Fruit fly (Drosophila melanogaster) whole organism, embryonic: ENCODE data around the gene Cat.

Experiments
- Asciz ChIP-seq: fragments of 200-800 bp; sonication (Bioruptor generic); optimal IDR thresholded peaks from 2 replicates; lab custom pipeline; 2017; ENCODE audit warnings: missing biosample characterization, mild to moderate bottlenecking, missing genetic modification characterization, missing genetic modification reagents
- CG10267 ChIP-seq: fragments of 200-800 bp; sonication (Bioruptor generic); optimal IDR thresholded peaks from 2 replicates; lab custom pipeline; 2018; ENCODE audit warnings: missing biosample characterization, mild to moderate bottlenecking, missing genetic modification characterization, moderate library complexity
- CG10321 ChIP-seq: fragments of 200-800 bp; sonication (Bioruptor generic); IDR thresholded peaks from 2 replicates; pipeline ENCODE4 v1.3.6; 2022; ENCODE audit warnings: missing biosample characterization, missing genetic modification characterization
- CG10431 ChIP-seq: fragments of 200-800 bp; sonication (Bioruptor generic); optimal IDR thresholded peaks from 3 replicates; lab custom pipeline; 2018; ENCODE audit warnings: missing biosample characterization, mild to moderate bottlenecking, missing genetic modification characterization
- CG12219 ChIP-seq: fragments of 200-800 bp; sonication (Bioruptor generic); optimal IDR thresholded peaks from 3 replicates; lab custom pipeline; 2018; ENCODE audit warnings: missing biosample characterization, mild to moderate bottlenecking, missing genetic modification characterization
- CG12391 ChIP-seq: fragments of 200-800 bp; sonication (Bioruptor generic); optimal IDR thresholded peaks from 3 replicates; lab custom pipeline; 2018; ENCODE audit warnings: missing biosample characterization, mild to moderate bottlenecking, missing genetic modification characterization, moderate library complexity
- CG12659 ChIP-seq: fragments of 200-800 bp; sonication (Bioruptor generic); optimal IDR thresholded peaks from 3 replicates; lab custom pipeline; 2017; ENCODE audit warnings: mild to moderate bottlenecking, missing biosample characterization, missing genetic modification reagents, missing genetic modification characterization
- CG14860 ChIP-seq: fragments of 200-800 bp; sonication (Bioruptor generic); IDR thresholded peaks from 3 replicates; pipeline ENCODE4 v1.3.6; 2022; ENCODE audit warnings: missing biosample characterization, missing genetic modification characterization; ENCODE audit not compliant: partially characterized antibody
- CG17802 ChIP-seq: fragments of 200-800 bp; sonication (Bioruptor generic); optimal IDR thresholded peaks from 2 replicates; lab custom pipeline; 2018; ENCODE audit warnings: missing biosample characterization, mild to moderate bottlenecking, missing genetic modification characterization, moderate library complexity
- CG2875 ChIP-seq: fragments of 200-800 bp; sonication (Bioruptor generic); optimal IDR thresholded peaks from 2 replicates; lab custom pipeline; 2017; ENCODE audit warnings: missing biosample characterization, mild to moderate bottlenecking, missing genetic modification characterization, missing genetic modification reagents
- CG34224 ChIP-seq: fragments of 200-800 bp; sonication (Bioruptor generic); IDR thresholded peaks from 3 replicates; pipeline ENCODE4 v1.3.6; 2022; ENCODE audit warnings: missing biosample characterization, missing genetic modification characterization; ENCODE audit not compliant: partially characterized antibody
- CG43689 ChIP-seq: fragments of 200-800 bp; sonication (Bioruptor generic); IDR thresholded peaks from 2 replicates; pipeline ENCODE4 v1.3.6; 2022; ENCODE audit warnings: missing biosample characterization, missing genetic modification characterization
- CG4404 ChIP-seq: fragments of 200-800 bp; sonication (Bioruptor generic); IDR thresholded peaks from 2 replicates; pipeline ENCODE4 v1.3.6; 2022; ENCODE audit warnings: missing biosample characterization, missing genetic modification characterization
- CG6254 ChIP-seq: fragments of 200-800 bp; sonication (Bioruptor generic); optimal IDR thresholded peaks from 3 replicates; lab custom pipeline; 2017; ENCODE audit warnings: mild to moderate bottlenecking, missing biosample characterization, missing genetic modification reagents, missing genetic modification characterization
- CG9817 ChIP-seq: fragments of 200-800 bp; sonication (Bioruptor generic); optimal IDR thresholded peaks from 2 replicates; lab custom pipeline; 2018; ENCODE audit warnings: missing biosample characterization, mild to moderate bottlenecking, missing genetic modification characterization, moderate library complexity
- CTCF ChIP-seq: fragments of 200-800 bp; sonication (Bioruptor generic); optimal IDR thresholded peaks from 2 replicates; lab custom pipeline; 2017; ENCODE audit warnings: missing biosample characterization, mild to moderate bottlenecking, missing genetic modification characterization, moderate library complexity
- Dbx ChIP-seq: fragments of 200-800 bp; sonication (Bioruptor generic); IDR thresholded peaks from 3 replicates; pipeline ENCODE4 v1.3.6; 2022; ENCODE audit warnings: missing biosample characterization, missing genetic modification characterization
- Dek ChIP-seq: fragments of 200-800 bp; sonication (Bioruptor generic); optimal IDR thresholded peaks from 3 replicates; lab custom pipeline; 2019; ENCODE audit warnings: missing biosample characterization, mild to moderate bottlenecking, missing genetic modification characterization, moderate library complexity
- Doc3 ChIP-seq: fragments of 200-800 bp; sonication (Bioruptor generic); IDR thresholded peaks from 3 replicates; pipeline ENCODE4 v1.3.6; 2022; ENCODE audit warnings: missing biosample characterization, missing genetic modification characterization; ENCODE audit not compliant: partially characterized antibody
- Lhr ChIP-seq: fragments of 200-800 bp; sonication (Bioruptor generic); optimal IDR thresholded peaks from 3 replicates; lab custom pipeline; 2017; ENCODE audit warnings: mild to moderate bottlenecking, missing biosample characterization, missing genetic modification reagents, missing genetic modification characterization
- Mad ChIP-seq: fragments of 200-800 bp; sonication (Bioruptor generic); optimal IDR thresholded peaks from 2 replicates; lab custom pipeline; 2016; ENCODE audit warnings: missing biosample characterization, missing genetic modification characterization
- Pdp1 ChIP-seq, 2 experiments: fragments of 200-800 bp; sonication (Bioruptor generic); optimal IDR thresholded peaks; 3 replicates each; lab custom pipeline; 2016; ENCODE audit warnings: missing biosample characterization in 2 of 2, missing genetic modification characterization in 2 of 2, mild to moderate bottlenecking in 1 of 2, moderate library complexity in 1 of 2
- Rfx ChIP-seq: fragments of 200-800 bp; sonication (Bioruptor generic); IDR thresholded peaks from 2 replicates; pipeline ENCODE4 v1.3.6; 2022; ENCODE audit warnings: missing biosample characterization, missing genetic modification characterization
- Usf ChIP-seq: fragments of 200-800 bp; sonication (Bioruptor generic); optimal IDR thresholded peaks from 2 replicates; lab custom pipeline; 2017; ENCODE audit warnings: missing genotype, missing biosample characterization, missing genetic modification characterization
- Xbp1 ChIP-seq: fragments of 200-800 bp; sonication (Bioruptor generic); optimal IDR thresholded peaks from 3 replicates; lab custom pipeline; 2016; ENCODE audit warnings: missing biosample characterization, mild to moderate bottlenecking, missing genetic modification characterization
- az2 ChIP-seq: fragments of 200-800 bp; sonication (Bioruptor generic); optimal IDR thresholded peaks from 3 replicates; lab custom pipeline; 2016; ENCODE audit warnings: missing biosample characterization, missing genetic modification characterization
- bbx ChIP-seq: fragments of 200-800 bp; sonication (Bioruptor generic); IDR thresholded peaks from 2 replicates; pipeline ENCODE4 v1.3.6; 2022; ENCODE audit warnings: missing biosample characterization, missing genetic modification characterization; ENCODE audit not compliant: partially characterized antibody
- bsh ChIP-seq, 2 experiments: fragments of 200-800 bp; sonication (Bioruptor generic); optimal IDR thresholded peaks; 2 replicates each; lab custom pipeline; 2017 to 2018; ENCODE audit warnings: mild to moderate bottlenecking in 2 of 2, missing biosample characterization in 2 of 2, missing genetic modification characterization in 2 of 2, moderate library complexity in 1 of 2
- chn ChIP-seq: fragments of 200-800 bp; sonication (Bioruptor generic); optimal IDR thresholded peaks from 2 replicates; lab custom pipeline; 2016; ENCODE audit warnings: missing biosample characterization, missing genetic modification characterization
- crc ChIP-seq: fragments of 200-800 bp; sonication (Bioruptor generic); optimal IDR thresholded peaks from 2 replicates; lab custom pipeline; 2016; ENCODE audit warnings: missing biosample characterization, missing genetic modification characterization
- croc ChIP-seq: fragments of 200-800 bp; sonication (Bioruptor generic); conservative IDR thresholded peaks from 3 replicates; pipeline ENCODE4 v1.3.6; 2022; ENCODE audit warnings: missing biosample characterization, missing genetic modification characterization
- dimm ChIP-seq: fragments of 200-800 bp; sonication (Bioruptor generic); IDR thresholded peaks from 2 replicates; pipeline ENCODE4 v1.3.6; 2022; ENCODE audit warnings: missing biosample characterization, missing genetic modification characterization
- dmrt99B ChIP-seq: fragments of 200-800 bp; sonication (Bioruptor generic); optimal IDR thresholded peaks from 2 replicates; lab custom pipeline; 2018; ENCODE audit warnings: missing biosample characterization, mild to moderate bottlenecking, missing genetic modification characterization, moderate library complexity
- gsb ChIP-seq: fragments of 200-800 bp; sonication (Bioruptor generic); IDR thresholded peaks from 2 replicates; pipeline ENCODE4 v1.3.6; 2022; ENCODE audit warnings: missing biosample characterization, missing genetic modification characterization
- jing ChIP-seq: fragments of 200-800 bp; sonication (Bioruptor generic); optimal IDR thresholded peaks from 2 replicates; lab custom pipeline; 2018; ENCODE audit warnings: missing biosample characterization, mild to moderate bottlenecking, missing genetic modification characterization
- jumu ChIP-seq: fragments of 200-800 bp; sonication (Bioruptor generic); optimal IDR thresholded peaks from 3 replicates; lab custom pipeline; 2016; ENCODE audit warnings: missing biosample characterization, missing genetic modification characterization
- lab ChIP-seq: fragments of 200-800 bp; sonication (Bioruptor generic); optimal IDR thresholded peaks from 3 replicates; lab custom pipeline; 2017; ENCODE audit warnings: missing biosample characterization, missing genetic modification characterization, mild to moderate bottlenecking, moderate library complexity, missing genetic modification reagents
- lilli ChIP-seq: fragments of 200-800 bp; sonication (Bioruptor generic); optimal IDR thresholded peaks from 3 replicates; lab custom pipeline; 2016; ENCODE audit warnings: missing biosample characterization, missing genetic modification characterization
- maf-S ChIP-seq: fragments of 200-800 bp; sonication (Bioruptor generic); optimal IDR thresholded peaks from 2 replicates; lab custom pipeline; 2016; ENCODE audit warnings: missing biosample characterization, missing genetic modification characterization
- org-1 ChIP-seq: fragments of 200-800 bp; sonication (Bioruptor generic); optimal IDR thresholded peaks from 2 replicates; lab custom pipeline; 2017; ENCODE audit warnings: missing biosample characterization, missing genetic modification characterization
- pnt ChIP-seq: fragments of 200-800 bp; sonication (Bioruptor generic); optimal IDR thresholded peaks from 3 replicates; lab custom pipeline; 2016; ENCODE audit warnings: missing biosample characterization, missing genetic modification characterization
- pzg ChIP-seq: fragments of 200-800 bp; sonication (Bioruptor generic); optimal IDR thresholded peaks from 3 replicates; lab custom pipeline; 2018; ENCODE audit warnings: missing biosample characterization, mild to moderate bottlenecking, missing genetic modification characterization, moderate library complexity
- ranshi ChIP-seq: fragments of 200-800 bp; sonication (Bioruptor generic); IDR thresholded peaks from 2 replicates; pipeline ENCODE4 v1.3.6; 2022; ENCODE audit warnings: missing biosample characterization, missing genetic modification characterization
- schlank ChIP-seq: fragments of 200-800 bp; sonication (Bioruptor generic); optimal IDR thresholded peaks from 2 replicates; lab custom pipeline; 2018; ENCODE audit warnings: missing biosample characterization, mild to moderate bottlenecking, missing genetic modification characterization
- sens-2 ChIP-seq: fragments of 200-800 bp; sonication (Bioruptor generic); IDR thresholded peaks from 2 replicates; pipeline ENCODE4 v1.3.6; 2022; ENCODE audit warnings: missing biosample characterization, missing genetic modification characterization
- sisA ChIP-seq: fragments of 200-800 bp; sonication (Bioruptor generic); IDR thresholded peaks from 2 replicates; pipeline ENCODE4 v1.3.6; 2022; ENCODE audit warnings: missing biosample characterization, missing genetic modification characterization
- sug ChIP-seq: fragments of 200-800 bp; optimal IDR thresholded peaks from 2 replicates; lab custom pipeline; 2019; ENCODE audit warnings: missing biosample characterization, mild to moderate bottlenecking, missing genetic modification characterization, moderate library complexity
- trh ChIP-seq: fragments of 200-800 bp; sonication (Bioruptor generic); optimal IDR thresholded peaks from 2 replicates; lab custom pipeline; 2016; ENCODE audit warnings: missing biosample characterization, missing genetic modification characterization
- z ChIP-seq: fragments of 200-800 bp; sonication (Bioruptor generic); IDR thresholded peaks from 3 replicates; pipeline ENCODE4 v1.3.6; 2022; ENCODE audit warnings: missing biosample characterization, missing genetic modification characterization

The Cat gene

DNA sequence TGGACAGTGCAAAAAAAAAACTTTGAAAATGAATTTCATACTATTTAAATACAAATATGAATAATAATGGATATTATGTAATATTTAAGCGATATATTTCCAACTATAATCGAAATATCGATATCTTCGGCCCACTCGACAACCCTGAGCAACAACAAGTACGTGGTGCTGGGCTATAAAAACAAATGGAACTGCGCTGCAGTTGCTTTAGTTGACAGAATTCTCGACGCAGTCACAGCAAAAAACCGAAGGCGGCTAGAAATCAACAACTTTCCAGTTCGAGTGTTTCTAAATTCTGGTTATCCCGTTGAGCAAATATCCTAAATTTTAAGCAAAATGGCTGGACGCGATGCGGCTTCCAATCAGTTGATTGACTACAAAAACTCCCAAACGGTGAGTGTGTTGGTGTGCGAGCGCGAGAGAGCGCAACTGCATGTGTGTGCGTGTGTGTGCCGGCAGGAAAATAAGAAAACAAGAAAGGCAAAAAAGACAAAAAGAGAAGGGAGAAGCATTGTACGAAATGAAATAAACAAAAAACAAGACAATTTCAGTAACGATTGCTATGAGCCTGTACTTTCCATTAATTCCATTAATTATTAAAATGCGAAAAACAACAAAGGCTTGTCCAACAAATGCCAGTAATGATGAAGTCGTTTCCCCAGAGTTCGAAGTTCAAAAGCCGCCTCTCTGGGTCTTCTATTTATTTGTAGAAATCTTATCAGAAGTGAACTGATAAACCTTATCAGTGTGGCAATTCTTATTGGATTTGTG lies at the start of gene Cat (continued):
- TF ChIP-seq Lhr (GFP tag; lab: Kevin White, UChicago) = no peak
- no peak for TF ChIP-seq CG9817 (tag; lab: Kevin White, UChicago)
- peak; percentile 55 for TF ChIP-seq lilli (GFP tag; lab: Kevin White, UChicago)
- TF ChIP-seq pzg (GFP tag; lab: Kevin White, UChicago) = peak; percentile 54
- TF ChIP-seq Dek = peak; percentile 38
- TF ChIP-seq ranshi (GFP tag; lab: Robert Waterston, UW) = 0 out of 2 replicates have a peak, but pooled peaks have one; percentile 35
- no peak for TF ChIP-seq CTCF (GFP tag; lab: Kevin White, UChicago)
- TF ChIP-seq bsh (GFP tag; optimal IDR thresholded peaks at IDR 0.05; lab: Kevin White, UChicago) = peak; percentile 23 to 100
- no peak for TF ChIP-seq z (GFP tag; lab: Robert Waterston, UW)
- no peak for TF ChIP-seq dmrt99B (tag; lab: Kevin White, UChicago)
- TF ChIP-seq Pdp1 (GFP tag; optimal IDR thresholded peaks at IDR 0.05; lab: Kevin White, UChicago) = peak in 1 of 2 experiments; percentile 98
- TF ChIP-seq gsb = no peak
- TF ChIP-seq CG6254 = no peak
- TF ChIP-seq chn (GFP tag; lab: Kevin White, UChicago) = no peak
- TF ChIP-seq CG4404 (GFP tag; lab: Robert Waterston, UW) = no peak
- peak; percentile 88 for TF ChIP-seq Doc3 (GFP tag; lab: Robert Waterston, UW)
- peak; percentile 46 for TF ChIP-seq CG10267 (tag; lab: Kevin White, UChicago)
- TF ChIP-seq CG10321 = no peak
- TF ChIP-seq CG12391 = peak; percentile 70
- no peak for TF ChIP-seq CG12219 (GFP tag; lab: Kevin White, UChicago)
- TF ChIP-seq Usf (GFP tag; lab: Kevin White, UChicago) = no peak
- no peak for TF ChIP-seq dimm (GFP tag; lab: Robert Waterston, UW)
- TF ChIP-seq sens-2 (GFP tag; lab: Robert Waterston, UW) = no peak
- peak; percentile 26 for TF ChIP-seq az2 (GFP tag; lab: Kevin White, UChicago)
- TF ChIP-seq Rfx (GFP tag; lab: Robert Waterston, UW) = peak; percentile 43; the same call in 1 of the 2 replicates
- peak; percentile 50 for TF ChIP-seq CG12659
- no peak for TF ChIP-seq CG17802 (tag; lab: Kevin White, UChicago)
- TF ChIP-seq CG2875 (GFP tag; lab: Kevin White, UChicago) = no peak
- no peak for TF ChIP-seq jumu (GFP tag; lab: Kevin White, UChicago)
- peak; percentile 0 for TF ChIP-seq Asciz
- TF ChIP-seq CG10431 (GFP tag; lab: Kevin White, UChicago) = no peak
- no peak for TF ChIP-seq maf-S (GFP tag; lab: Kevin White, UChicago)
- no peak for TF ChIP-seq org-1 (GFP tag; lab: Kevin White, UChicago)
- no peak for TF ChIP-seq sisA (GFP tag; lab: Robert Waterston, UW)
- TF ChIP-seq sug = peak; percentile 56
- no peak for TF ChIP-seq CG43689 (GFP tag; lab: Robert Waterston, UW)
- no peak; the same call in 1 of the 3 replicates for TF ChIP-seq CG14860 (GFP tag; lab: Robert Waterston, UW)
- no peak for TF ChIP-seq crc (GFP tag; lab: Kevin White, UChicago)
- TF ChIP-seq croc (GFP tag; lab: Robert Waterston, UW) = no peak
- peak; percentile 5 for TF ChIP-seq trh (GFP tag; lab: Kevin White, UChicago)
- TF ChIP-seq CG34224 (GFP tag; lab: Robert Waterston, UW) = peak; percentile 89
- TF ChIP-seq pnt (GFP tag; lab: Kevin White, UChicago) = no peak
- no peak for TF ChIP-seq schlank (tag; lab: Kevin White, UChicago)
- peak; percentile 86 for TF ChIP-seq Xbp1
- TF ChIP-seq bbx (GFP tag; lab: Robert Waterston, UW) = peak; percentile 88
- peak; percentile 67; the same call in 2 of the 3 replicates for TF ChIP-seq Dbx (GFP tag; lab: Robert Waterston, UW)
- TF ChIP-seq Mad (GFP tag; lab: Kevin White, UChicago) = no peak
- no peak for TF ChIP-seq jing (GFP tag; lab: Kevin White, UChicago)
- TF ChIP-seq lab (GFP tag; lab: Kevin White, UChicago) = peak; percentile 71
